Worm (Caenorhabditis elegans): ENCODE results near the gene mfsd-10.

- no peak for TF ChIP-seq pqm-1 (tag; optimal IDR thresholded peaks at IDR 0.05)
- TF ChIP-seq nhr-85 (tag), result no peak
- no peak for TF ChIP-seq elt-2 (tag; optimal IDR thresholded peaks at IDR 0.05)
- TF ChIP-seq unc-62 (GFP tag; optimal IDR thresholded peaks at IDR 0.05), result no peak
- no peak for TF ChIP-seq lsy-2 (tag; optimal IDR thresholded peaks at IDR 0.05)
- no peak for TF ChIP-seq fkh-10 (GFP tag; optimal IDR thresholded peaks at IDR 0.05)
- TF ChIP-seq mep-1 (tag; optimal IDR thresholded peaks at IDR 0.05), result no peak
- no peak for TF ChIP-seq tbx-2 (tag; optimal IDR thresholded peaks at IDR 0.05)
Observed at ce11 chrX:17355462-17355861, 13.0 kb downstream of the mfsd-10 start.
